Fruit fly (Drosophila melanogaster) whole organism, adult: Measurements from ENCODE around the gene CG7110.

Source experiments
- CG11617 ChIP-seq: fragments of 200-800 bp; sonication (Bioruptor generic); optimal IDR thresholded peaks from 2 replicates; lab custom pipeline; 2017; ENCODE audit warnings: mild to moderate bottlenecking, missing biosample characterization, missing genetic modification reagents, missing genetic modification characterization
- CG12768 ChIP-seq: fragments of 200-800 bp; sonication (Bioruptor generic); optimal IDR thresholded peaks from 2 replicates; lab custom pipeline; 2017; ENCODE audit warnings: missing biosample characterization, missing genetic modification characterization, mild to moderate bottlenecking, moderate library complexity, missing genetic modification reagents
- CG14711 ChIP-seq: fragments of 200-800 bp; sonication (Bioruptor generic); optimal IDR thresholded peaks from 2 replicates; lab custom pipeline; 2018; ENCODE audit warnings: missing biosample characterization, mild to moderate bottlenecking, missing genetic modification characterization, moderate library complexity
- CG1620 ChIP-seq: fragments of 200-800 bp; sonication (Bioruptor generic); optimal IDR thresholded peaks from 2 replicates; lab custom pipeline; 2016; ENCODE audit warnings: missing biosample characterization, missing genetic modification characterization
- CG33017 ChIP-seq: fragments of 200-800 bp; sonication (Bioruptor generic); optimal IDR thresholded peaks from 2 replicates; lab custom pipeline; 2018; ENCODE audit warnings: missing biosample characterization, mild to moderate bottlenecking, missing genetic modification characterization, moderate library complexity
- CG5204 ChIP-seq: fragments of 200-800 bp; sonication (Bioruptor generic); optimal IDR thresholded peaks from 2 replicates; lab custom pipeline; 2016; ENCODE audit warnings: missing biosample characterization, missing genetic modification characterization
- CG7045 ChIP-seq: fragments of 200-800 bp; sonication (Bioruptor generic); optimal IDR thresholded peaks from 2 replicates; lab custom pipeline; 2017; ENCODE audit warnings: missing biosample characterization, mild to moderate bottlenecking, missing genetic modification characterization
- CG7101 ChIP-seq: fragments of 200-800 bp; sonication (Bioruptor generic); optimal IDR thresholded peaks from 2 replicates; lab custom pipeline; 2018; ENCODE audit warnings: missing biosample characterization, mild to moderate bottlenecking, missing genetic modification characterization, moderate library complexity
- Clk ChIP-seq: fragments of 200-800 bp; sonication (Bioruptor generic); optimal IDR thresholded peaks from 2 replicates; lab custom pipeline; 2017; ENCODE audit warnings: missing biosample characterization, missing genetic modification characterization
- Crg-1 ChIP-seq: fragments of 200-800 bp; sonication (Bioruptor generic); optimal IDR thresholded peaks from 2 replicates; lab custom pipeline; 2016; ENCODE audit warnings: missing biosample characterization, missing genetic modification characterization
- Hr96 ChIP-seq: fragments of 200-800 bp; sonication (Bioruptor generic); optimal IDR thresholded peaks from 2 replicates; lab custom pipeline; 2016; ENCODE audit warnings: missing biosample characterization, missing genetic modification characterization
- Mnt ChIP-seq: fragments of 200-800 bp; sonication (Bioruptor generic); optimal IDR thresholded peaks from 2 replicates; lab custom pipeline; 2016; ENCODE audit warnings: missing biosample characterization, mild to moderate bottlenecking, missing genetic modification characterization
- bab1 ChIP-seq: fragments of 200-800 bp; sonication (Bioruptor generic); optimal IDR thresholded peaks from 3 replicates; lab custom pipeline; 2019; ENCODE audit warnings: missing biosample characterization, mild to moderate bottlenecking, missing genetic modification characterization, moderate library complexity
- cic ChIP-seq: fragments of 200-800 bp; sonication (Bioruptor generic); optimal IDR thresholded peaks from 2 replicates; lab custom pipeline; 2017; ENCODE audit warnings: missing biosample characterization, mild to moderate bottlenecking, missing genetic modification characterization, moderate library complexity
- cnc ChIP-seq, 2 experiments: fragments of >200 bp; optimal IDR thresholded peaks; 2 replicates each; lab custom pipeline; 2017
- kay ChIP-seq: fragments of 200-800 bp; sonication (Bioruptor generic); peaks from one replicate; lab custom pipeline; 2016; ENCODE audit warnings: missing biosample characterization, missing genetic modification characterization, borderline replicate concordance
- ovo ChIP-seq: fragments of 200-800 bp; sonication (Bioruptor generic); optimal IDR thresholded peaks from 2 replicates; lab custom pipeline; 2016; ENCODE audit warnings: missing biosample characterization, missing genetic modification characterization
- pad ChIP-seq: fragments of 200-800 bp; sonication (Bioruptor generic); optimal IDR thresholded peaks from 3 replicates; lab custom pipeline; 2017; ENCODE audit warnings: missing biosample characterization, missing genetic modification characterization, mild to moderate bottlenecking, moderate library complexity, missing genetic modification reagents
- tj ChIP-seq: fragments of 200-800 bp; sonication (Bioruptor generic); optimal IDR thresholded peaks from 3 replicates; lab custom pipeline; 2017; ENCODE audit warnings: missing biosample characterization, mild to moderate bottlenecking, missing genetic modification characterization, moderate library complexity
- toe ChIP-seq: fragments of 200-800 bp; sonication (Bioruptor generic); optimal IDR thresholded peaks from 2 replicates; lab custom pipeline; 2016; ENCODE audit warnings: missing biosample characterization, missing genetic modification characterization

The CG7110 gene

dm6 chr2L:13396084-13396483 is 2.7 kb upstream of the CG7110 start, which contains the start of gene CG16957:
Gene CG16957, minus strand, starts transcription at chr2L:13396184.
- TF ChIP-seq CG14711 (tag; lab: Kevin White, UChicago), result no peak
- TF ChIP-seq CG5204 (GFP tag; lab: Kevin White, UChicago), result no peak
- no peak for TF ChIP-seq CG11617
- no peak for TF ChIP-seq pad (GFP tag; lab: Kevin White, UChicago)
- no peak for TF ChIP-seq tj (GFP tag; lab: Kevin White, UChicago)
- TF ChIP-seq Hr96 (GFP tag; lab: Kevin White, UChicago), result no peak
- TF ChIP-seq CG7101 (tag; lab: Kevin White, UChicago), result no peak
- no peak for TF ChIP-seq ovo (GFP tag; lab: Kevin White, UChicago)
- no peak for TF ChIP-seq Clk
- no peak for TF ChIP-seq Mnt (GFP tag; lab: Kevin White, UChicago)
- TF ChIP-seq CG7045 (GFP tag; lab: Kevin White, UChicago), result no peak
- TF ChIP-seq CG33017, result no peak

DNA sequence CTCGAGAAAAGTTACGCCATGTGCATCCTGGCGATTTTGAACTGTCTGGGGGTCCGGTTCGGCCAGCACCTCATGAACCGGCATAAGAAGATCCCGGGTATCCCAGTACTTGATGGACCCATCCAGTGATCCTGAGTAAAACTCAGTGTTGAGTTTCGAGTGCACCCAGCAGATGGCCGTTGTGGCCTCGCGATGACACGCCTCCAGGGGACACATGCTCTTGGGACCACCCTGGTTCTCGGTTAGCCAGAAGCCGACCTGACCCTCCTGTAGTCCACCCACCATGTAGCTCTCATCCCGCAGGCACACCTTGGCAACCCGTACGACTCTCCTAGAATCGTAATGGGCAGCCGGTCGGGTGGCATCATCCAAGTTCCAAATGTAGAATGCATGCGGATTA is 1.4 kb upstream of the CG7110 start:
- TF ChIP-seq Crg-1 (GFP tag; lab: Kevin White, UChicago), result no peak
- TF ChIP-seq CG12768 (GFP tag; lab: Kevin White, UChicago), result no peak
- TF ChIP-seq kay (GFP tag; lab: Kevin White, UChicago), result no peak
- TF ChIP-seq CG5204 (GFP tag; lab: Kevin White, UChicago), result no peak
- TF ChIP-seq tj (GFP tag; lab: Kevin White, UChicago), result no peak
- no peak for TF ChIP-seq ovo (GFP tag; lab: Kevin White, UChicago)
- no peak for TF ChIP-seq CG33017
- TF ChIP-seq cic (GFP tag; lab: Kevin White, UChicago), result no peak
- no peak for TF ChIP-seq Hr96 (GFP tag; lab: Kevin White, UChicago)

DNA sequence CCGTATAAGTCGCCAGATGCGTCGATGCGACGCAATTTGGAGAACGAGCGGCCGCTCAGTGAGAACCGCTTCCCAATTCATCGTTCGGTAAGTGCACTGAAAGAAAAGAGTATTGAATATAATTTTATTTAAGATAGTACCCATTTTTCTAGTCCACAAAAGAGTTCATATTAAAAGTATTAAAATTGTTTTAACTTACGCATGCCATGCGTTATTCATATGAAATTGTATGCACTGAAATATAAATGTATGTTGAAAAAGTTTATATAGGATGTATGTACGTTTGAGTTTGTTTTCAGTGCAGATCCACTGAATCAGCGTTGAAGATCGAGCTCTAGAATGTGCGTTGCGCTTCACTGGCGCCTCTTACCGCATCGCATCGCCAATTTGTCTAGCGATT is 774 bp downstream of the CG7110 start:
- TF ChIP-seq CG14711 (tag; lab: Kevin White, UChicago) (no peak), Crg-1 (GFP tag; lab: Kevin White, UChicago) (no peak), pad (GFP tag; lab: Kevin White, UChicago) (no peak), cic (GFP tag; lab: Kevin White, UChicago) (no peak), Mnt (GFP tag; lab: Kevin White, UChicago) (no peak), ovo (GFP tag; lab: Kevin White, UChicago) (no peak), CG7045 (GFP tag; lab: Kevin White, UChicago) (no peak), CG12768 (GFP tag; lab: Kevin White, UChicago) (no peak), cnc (optimal IDR thresholded peaks at IDR 0.05; lab: Kevin White, UChicago) (no peak), CG33017 (peak; percentile 0), CG5204 (GFP tag; lab: Kevin White, UChicago) (peak; percentile 7), tj (GFP tag; lab: Kevin White, UChicago) (no peak), Hr96 (GFP tag; lab: Kevin White, UChicago) (no peak), toe (GFP tag; lab: Kevin White, UChicago) (peak; percentile 37), CG11617 (no peak), kay (GFP tag; lab: Kevin White, UChicago) (no peak), CG1620 (no peak), bab1 (GFP tag; lab: Kevin White, UChicago) (peak; percentile 54), CG7101 (tag; lab: Kevin White, UChicago) (peak; percentile 25), Clk (no peak)

- TF ChIP-seq CG1620 (no peak), tj (GFP tag; lab: Kevin White, UChicago) (peak; percentile 99), bab1 (GFP tag; lab: Kevin White, UChicago) (peak; percentile 49), CG12768 (GFP tag; lab: Kevin White, UChicago) (no peak), Crg-1 (GFP tag; lab: Kevin White, UChicago) (no peak), Clk (no peak)
Measured at dm6 chr2L:13411566-13411965, 12.8 kb downstream of the CG7110 start, which contains the start of gene Vm34Ca. Gene Vm34Ca, minus strand, starts transcription at chr2L:13411631.

DNA sequence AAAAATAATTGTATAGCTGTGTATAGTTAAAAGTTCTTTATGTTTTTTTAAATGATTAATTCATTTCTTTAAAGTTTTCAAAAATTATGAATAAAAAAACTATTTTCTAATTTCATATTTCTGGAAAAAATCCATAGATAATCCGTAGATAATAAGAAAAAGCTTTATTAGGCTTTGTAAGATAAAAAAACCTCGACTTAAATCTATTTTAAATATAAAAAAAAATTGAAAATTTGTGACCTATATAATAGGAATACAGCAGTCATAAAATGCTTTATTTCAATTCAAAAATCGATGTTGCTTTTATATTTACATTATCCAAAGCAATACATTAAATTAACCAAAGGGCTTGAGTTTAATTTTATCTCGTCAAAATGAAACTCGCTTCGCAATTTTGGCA is 13.4 kb downstream of the CG7110 start, which contains the start of gene Flad2:
Gene Flad2, plus strand, starts transcription at position 301 of the 400 bp plus-strand sequence.
- TF ChIP-seq ovo (GFP tag; lab: Kevin White, UChicago), result no peak
- TF ChIP-seq Mnt (GFP tag; lab: Kevin White, UChicago), result no peak
- TF ChIP-seq CG11617, result no peak
- TF ChIP-seq Crg-1 (GFP tag; lab: Kevin White, UChicago), result no peak
- TF ChIP-seq tj (GFP tag; lab: Kevin White, UChicago), result no peak
- no peak for TF ChIP-seq pad (GFP tag; lab: Kevin White, UChicago)
- TF ChIP-seq Hr96 (GFP tag; lab: Kevin White, UChicago), result no peak
- TF ChIP-seq CG5204 (GFP tag; lab: Kevin White, UChicago), result no peak
- TF ChIP-seq CG33017, result no peak
- TF ChIP-seq kay (GFP tag; lab: Kevin White, UChicago), result no peak
- TF ChIP-seq CG12768 (GFP tag; lab: Kevin White, UChicago), result no peak
- no peak for TF ChIP-seq CG14711 (tag; lab: Kevin White, UChicago)
- TF ChIP-seq cnc (optimal IDR thresholded peaks at IDR 0.05; lab: Kevin White, UChicago), result no peak
- no peak for TF ChIP-seq CG7101 (tag; lab: Kevin White, UChicago)
- no peak for TF ChIP-seq CG1620
- no peak for TF ChIP-seq bab1 (GFP tag; lab: Kevin White, UChicago)
- TF ChIP-seq CG7045 (GFP tag; lab: Kevin White, UChicago), result no peak
- TF ChIP-seq toe (GFP tag; lab: Kevin White, UChicago), result no peak
- TF ChIP-seq Clk, result no peak
- TF ChIP-seq cic (GFP tag; lab: Kevin White, UChicago), result no peak
